Worm (Caenorhabditis elegans): ENCODE data around the gene srbc-55.

ce11 chrV:15815962-15816432 is 13.8 kb downstream of the srbc-55 start, which contains the start of the genes fbxa-69 and F54B8.4:
- TF ChIP-seq hlh-17 (GFP tag; optimal IDR thresholded peaks at IDR 0.05; ENCODE audit: borderline replicate concordance) (no peak), aly-2 (tag; optimal IDR thresholded peaks at IDR 0.05) (no peak), alr-1 (tag; optimal IDR thresholded peaks at IDR 0.05; ENCODE audit: borderline replicate concordance) (no peak), ceh-8 (GFP tag; optimal IDR thresholded peaks at IDR 0.05) (no peak), snpc-4 (tag; optimal IDR thresholded peaks at IDR 0.05) (no peak)
